Worm (Caenorhabditis elegans): ENCODE measurements around the gene K01G5.8.

K01G5.8 gene

ce11 chrIII:10739455-10739854 lies 1.1 kb downstream of the K01G5.8 start, which contains the start of gene smap-1:
Gene smap-1 (minus strand): TSS chrIII:10739792.
- TF ChIP-seq unc-39 (tag; optimal IDR thresholded peaks at IDR 0.05) (no peak), snpc-4 (tag; optimal IDR thresholded peaks at IDR 0.05) (no peak), nhr-237 (tag; optimal IDR thresholded peaks at IDR 0.05) (no peak), gmeb-1 (tag; optimal IDR thresholded peaks at IDR 0.05) (no peak), dmd-4 (tag; optimal IDR thresholded peaks at IDR 0.05) (no peak), mab-5 (tag; optimal IDR thresholded peaks at IDR 0.05) (no peak), blmp-1 (tag; optimal IDR thresholded peaks at IDR 0.05; ENCODE audit: insufficient read depth) (no peak), nhr-129 (tag; optimal IDR thresholded peaks at IDR 0.05) (no peak), ceh-82 (tag; optimal IDR thresholded peaks at IDR 0.05) (no peak), zag-1 (tag; optimal IDR thresholded peaks at IDR 0.05) (no peak), crh-2 (tag; optimal IDR thresholded peaks at IDR 0.05) (no peak), ztf-1 (GFP tag; conservative IDR thresholded peaks at IDR 0.05) (no peak)

DNA sequence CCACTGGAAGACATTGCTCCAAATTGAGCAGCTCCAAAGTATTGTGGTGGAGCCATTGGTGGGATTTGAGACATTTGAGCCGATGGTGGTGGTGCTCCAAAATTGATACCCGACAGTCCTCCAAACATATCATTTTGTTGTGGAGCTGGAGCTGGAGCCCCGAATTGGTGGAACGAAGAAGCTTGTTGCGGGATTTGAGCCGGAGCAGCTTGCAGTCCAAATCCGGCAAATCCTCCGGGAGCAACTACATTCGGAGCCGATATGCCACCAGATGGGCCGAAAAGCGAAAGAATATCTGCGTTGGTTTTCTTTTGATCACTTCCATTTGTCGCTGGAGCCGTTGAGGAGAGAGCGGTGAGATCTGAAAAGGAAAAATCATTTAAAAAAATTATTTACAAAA lies 2.5 kb downstream of the K01G5.8 start:
- TF ChIP-seq nhr-237 (tag; optimal IDR thresholded peaks at IDR 0.05) = no peak
- TF ChIP-seq lin-39 (tag; optimal IDR thresholded peaks at IDR 0.05) = no peak
- no peak for TF ChIP-seq nhr-12 (tag; optimal IDR thresholded peaks at IDR 0.05)
- TF ChIP-seq ZK546.5 (tag; optimal IDR thresholded peaks at IDR 0.05) = no peak
- TF ChIP-seq ceh-16 (tag; optimal IDR thresholded peaks at IDR 0.05) = no peak

DNA sequence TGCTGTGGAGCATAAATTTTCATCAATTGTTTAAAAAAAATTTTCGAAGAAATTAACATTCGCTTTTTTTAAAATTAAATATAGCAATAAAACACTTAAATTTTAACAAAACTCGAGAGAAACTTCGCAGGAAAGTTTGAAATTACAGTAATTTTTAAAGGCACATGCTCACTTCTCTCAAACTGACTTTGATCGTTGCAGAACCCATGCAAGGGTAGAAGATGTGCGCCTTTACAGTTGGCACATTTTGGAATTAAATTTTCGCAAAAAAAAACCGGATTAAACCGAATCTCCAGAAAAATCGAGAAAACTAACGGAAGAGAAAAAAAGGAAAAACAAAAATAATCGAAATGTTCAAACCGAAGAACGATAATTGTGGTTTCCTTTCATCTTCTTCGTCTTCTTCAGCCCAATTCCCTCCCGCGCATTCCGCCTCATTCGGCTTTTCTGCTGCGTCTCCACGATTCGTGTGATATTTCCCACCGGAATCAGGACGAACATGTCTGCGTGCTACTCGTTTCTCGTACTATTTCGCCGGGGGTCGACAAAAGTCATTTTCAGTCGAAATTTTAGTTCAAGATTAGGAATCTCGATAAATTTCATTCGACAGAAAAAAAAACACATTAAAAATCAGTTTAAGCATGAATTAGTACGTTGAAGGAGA lies 4.1 kb downstream of the K01G5.8 start:
- TF ChIP-seq nhr-25 (tag; optimal IDR thresholded peaks at IDR 0.05) (peak; percentile 8), nhr-10 (tag; optimal IDR thresholded peaks at IDR 0.05) (no peak), mdl-1 (tag; optimal IDR thresholded peaks at IDR 0.05) (no peak), lin-13 (GFP tag; optimal IDR thresholded peaks at IDR 0.05) (no peak), unc-55 (GFP tag; optimal IDR thresholded peaks at IDR 0.05) (no peak), lin-11 (tag; optimal IDR thresholded peaks at IDR 0.05) (no peak), sma-3 (GFP tag; optimal IDR thresholded peaks at IDR 0.05) (peak; percentile 9), elt-3 (tag; optimal IDR thresholded peaks at IDR 0.05) (no peak), F13H6.1 (tag; optimal IDR thresholded peaks at IDR 0.05) (no peak), skn-1 (tag; optimal IDR thresholded peaks at IDR 0.05) (no peak), elt-1 (tag; optimal IDR thresholded peaks at IDR 0.05) (no peak), ama-1 (optimal IDR thresholded peaks at IDR 0.05) (no peak), nhr-11 (tag; optimal IDR thresholded peaks at IDR 0.05) (no peak), nhr-129 (tag; optimal IDR thresholded peaks at IDR 0.05) (no peak)

DNA sequence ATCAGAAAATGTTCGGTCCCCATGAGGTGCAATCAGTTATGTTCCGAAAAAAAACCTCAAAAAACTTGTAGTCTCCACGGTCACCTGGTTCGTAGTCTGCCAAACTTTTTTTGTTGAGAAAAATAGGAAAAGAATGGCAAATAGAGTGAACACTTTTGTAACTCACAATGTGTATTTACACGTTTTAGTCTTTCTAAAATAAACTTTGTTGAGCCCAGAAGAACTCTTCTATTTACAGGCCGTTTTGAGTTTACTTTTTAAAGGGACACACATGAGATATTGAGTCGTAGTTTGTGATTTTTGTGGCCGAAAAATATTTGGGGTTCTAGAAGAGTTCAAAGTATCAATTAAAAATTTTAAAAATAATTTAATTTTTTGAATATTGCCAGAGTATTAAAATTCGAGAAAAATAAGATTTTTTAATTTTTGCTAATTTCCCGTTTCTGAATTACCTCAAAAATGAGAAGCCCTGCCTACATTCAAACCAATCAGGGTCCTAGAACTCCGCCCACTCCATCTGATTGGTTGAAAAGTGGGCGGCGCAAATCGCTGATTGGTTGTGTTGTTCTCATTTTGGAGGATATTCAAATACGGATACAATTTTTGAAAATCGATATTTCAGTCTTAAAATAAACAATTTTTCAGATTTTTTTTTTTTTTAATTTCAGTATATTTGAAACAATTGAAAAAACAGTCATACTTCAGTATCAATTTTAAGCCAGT lies 5.9 kb downstream of the K01G5.8 start:
- TF ChIP-seq mdl-1 (tag; optimal IDR thresholded peaks at IDR 0.05) (no peak), sma-9 (GFP tag; optimal IDR thresholded peaks at IDR 0.05) (peak; percentile 9), sma-9 (tag; optimal IDR thresholded peaks at IDR 0.05) (no peak), nhr-129 (tag; optimal IDR thresholded peaks at IDR 0.05) (no peak), fos-1 (tag; optimal IDR thresholded peaks at IDR 0.05) (no peak)

DNA sequence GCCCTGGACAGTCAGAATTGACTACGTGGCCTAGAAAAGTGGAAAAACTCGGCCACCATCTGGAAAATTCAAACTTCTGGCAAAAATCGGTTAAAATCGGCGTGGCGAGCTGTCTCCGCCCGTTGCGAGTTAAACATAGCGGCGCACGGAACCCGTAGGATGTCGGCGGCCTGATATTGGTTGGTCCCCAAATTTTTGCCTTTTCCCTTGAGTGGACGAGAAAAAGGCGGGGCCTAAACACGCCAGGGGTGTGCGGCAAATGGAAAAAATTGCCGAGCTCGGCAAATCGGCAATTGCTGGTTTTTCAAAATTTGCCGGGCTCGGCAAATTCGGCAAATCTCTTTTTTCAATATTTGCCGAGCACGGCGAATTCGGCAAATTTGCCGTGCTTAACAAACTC lies 7.3 kb downstream of the K01G5.8 start:
- TF ChIP-seq ama-1 (optimal IDR thresholded peaks at IDR 0.05) = no peak
- no peak for TF ChIP-seq nhr-21 (tag; optimal IDR thresholded peaks at IDR 0.05)
- TF ChIP-seq lin-13 (GFP tag; optimal IDR thresholded peaks at IDR 0.05) = no peak
- no peak for TF ChIP-seq ztf-4 (tag; optimal IDR thresholded peaks at IDR 0.05)
- TF ChIP-seq ztf-1 (GFP tag; conservative IDR thresholded peaks at IDR 0.05) = no peak
- no peak for TF ChIP-seq mdl-1 (tag; optimal IDR thresholded peaks at IDR 0.05)
- no peak for TF ChIP-seq F13H6.1 (tag; optimal IDR thresholded peaks at IDR 0.05)
- no peak for TF ChIP-seq skn-1 (tag; optimal IDR thresholded peaks at IDR 0.05)
- TF ChIP-seq peb-1 (tag; optimal IDR thresholded peaks at IDR 0.05) = no peak
- TF ChIP-seq mab-5 (tag; optimal IDR thresholded peaks at IDR 0.05) = no peak
- TF ChIP-seq aly-2 (tag; optimal IDR thresholded peaks at IDR 0.05) = no peak
- TF ChIP-seq blmp-1 (tag; optimal IDR thresholded peaks at IDR 0.05; ENCODE audit: insufficient read depth) = no peak
- TF ChIP-seq lsy-2 (tag; optimal IDR thresholded peaks at IDR 0.05) = no peak
- no peak for TF ChIP-seq ztf-11 (tag; optimal IDR thresholded peaks at IDR 0.05)
